Fruit fly (Drosophila melanogaster): Measurements from ENCODE around the gene CG33257.

DNA sequence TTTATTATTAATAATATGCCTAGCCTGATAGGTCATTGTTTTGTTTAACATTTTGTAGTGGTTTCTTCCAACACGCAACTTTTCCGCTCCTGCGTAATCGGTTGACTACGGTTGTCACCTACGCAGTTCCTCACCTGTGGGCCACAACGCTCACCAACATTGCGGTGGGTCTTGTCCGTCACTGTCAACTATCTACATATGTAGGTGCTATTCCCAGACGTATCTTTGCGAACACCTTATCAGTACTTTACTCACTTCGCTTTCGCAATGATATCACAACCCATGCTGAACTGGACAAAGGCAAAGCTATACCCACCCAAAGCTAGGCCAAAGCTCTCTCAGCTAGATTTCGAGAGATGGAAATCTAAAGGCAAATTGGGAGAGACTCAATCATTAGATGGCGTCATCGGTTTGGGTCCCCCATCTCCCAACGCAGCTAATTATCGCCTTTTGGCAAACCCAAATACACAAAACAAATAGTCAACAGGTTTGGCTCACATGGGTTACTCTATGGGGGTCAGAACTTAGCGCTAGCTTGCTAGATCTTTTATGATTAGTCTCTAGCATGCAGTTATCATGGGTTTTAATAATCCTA is 10.1 kb downstream of the CG33257 start:
- TF ChIP-seq br (GFP tag; optimal IDR thresholded peaks at IDR 0.05), result no peak
- no peak for TF ChIP-seq Abd-B (GFP tag; optimal IDR thresholded peaks at IDR 0.05)
- TF ChIP-seq Hr78 (GFP tag; optimal IDR thresholded peaks at IDR 0.05), result no peak
- no peak for TF ChIP-seq tai (GFP tag; optimal IDR thresholded peaks at IDR 0.05)

All from whole organism, wandering third instar larva.